Fruit fly (Drosophila melanogaster): ENCODE results near the gene Ent2.

Gene Ent2

dm6 chr2L:6546883-6547471, 15.1 kb upstream of the Ent2 start, which contains the start of gene eya:
TSS of gene eya (minus strand) at chr2L:6546976.
- no peak for TF ChIP-seq so (GFP tag; IDR thresholded peaks at IDR 0.05)
- TF ChIP-seq pan (optimal IDR thresholded peaks at IDR 0.05) = no peak
- no peak for TF ChIP-seq pan (GFP tag; optimal IDR thresholded peaks at IDR 0.05 in 1 of 2, IDR thresholded peaks at IDR 0.05 in 1 of 2)
- TF ChIP-seq CG1233 (GFP tag; optimal IDR thresholded peaks at IDR 0.05) = no peak
- no peak for TF ChIP-seq pros (GFP tag; optimal IDR thresholded peaks at IDR 0.05)
- TF ChIP-seq CG12744 (GFP tag; optimal IDR thresholded peaks at IDR 0.05) = no peak
- no peak for TF ChIP-seq slou (GFP tag; optimal IDR thresholded peaks at IDR 0.05)
- peak; percentile 96 for TF ChIP-seq trem (tag; optimal IDR thresholded peaks at IDR 0.05)
- no peak for TF ChIP-seq CG1647 (GFP tag; optimal IDR thresholded peaks at IDR 0.05)
- TF ChIP-seq CG14050 (GFP tag; IDR thresholded peaks at IDR 0.05) = no peak
- TF ChIP-seq dysf (GFP tag; IDR thresholded peaks at IDR 0.05) = no peak
- TF ChIP-seq TFAM (GFP tag; optimal IDR thresholded peaks at IDR 0.05) = no peak
- no peak for TF ChIP-seq dimm (GFP tag; IDR thresholded peaks at IDR 0.05)
- no peak for TF ChIP-seq CG1529 (GFP tag; optimal IDR thresholded peaks at IDR 0.05)
- TF ChIP-seq Jarid2 (GFP tag; optimal IDR thresholded peaks at IDR 0.05) = peak; percentile 34
- TF ChIP-seq danr (GFP tag; IDR thresholded peaks at IDR 0.05) = no peak
- no peak for TF ChIP-seq CG16779 (GFP tag; IDR thresholded peaks at IDR 0.05)
- peak; percentile 98 for TF ChIP-seq Nf-YB (GFP tag; optimal IDR thresholded peaks at IDR 0.05)
- no peak for TF ChIP-seq CG9215 (GFP tag; IDR thresholded peaks at IDR 0.05)
- TF ChIP-seq CG10267 (tag; optimal IDR thresholded peaks at IDR 0.05) = no peak
- no peak for TF ChIP-seq schlank (tag; optimal IDR thresholded peaks at IDR 0.05)
- no peak for TF ChIP-seq Sry-β (GFP tag; optimal IDR thresholded peaks at IDR 0.05)
- no peak for TF ChIP-seq crp (GFP tag; optimal IDR thresholded peaks at IDR 0.05)
- TF ChIP-seq CG11504 (tag; optimal IDR thresholded peaks at IDR 0.05) = no peak
- TF ChIP-seq CG17829 (tag; optimal IDR thresholded peaks at IDR 0.05) = no peak
- TF ChIP-seq CG12155 (GFP tag; optimal IDR thresholded peaks at IDR 0.05) = no peak
- no peak for TF ChIP-seq en (GFP tag; optimal IDR thresholded peaks at IDR 0.05)
- TF ChIP-seq hb (GFP tag; IDR thresholded peaks at IDR 0.05; ENCODE audit: partially characterized antibody) = no peak
- peak; percentile 96 for TF ChIP-seq Nf-YC (tag; optimal IDR thresholded peaks at IDR 0.05)
- no peak for TF ChIP-seq kay (GFP tag; optimal IDR thresholded peaks at IDR 0.05)
- TF ChIP-seq Bgb (GFP tag; IDR thresholded peaks at IDR 0.05; ENCODE audit: partially characterized antibody) = peak; percentile 12; the same call in 1 of the 2 replicates
- no peak for TF ChIP-seq CG5953 (GFP tag; IDR thresholded peaks at IDR 0.05)
- TF ChIP-seq Rx (GFP tag; IDR thresholded peaks at IDR 0.05) = no peak
- TF ChIP-seq CG2120 (GFP tag; optimal IDR thresholded peaks at IDR 0.05) = no peak
- no peak for TF ChIP-seq CG4820 (GFP tag; optimal IDR thresholded peaks at IDR 0.05)
- TF ChIP-seq run (tag; optimal IDR thresholded peaks at IDR 0.05) = no peak
- TF ChIP-seq bowl (GFP tag; IDR thresholded peaks at IDR 0.05) = no peak
- no peak for TF ChIP-seq CG14014 (GFP tag; IDR thresholded peaks at IDR 0.05)
- no peak for TF ChIP-seq Hr39 (optimal IDR thresholded peaks at IDR 0.05)
- TF ChIP-seq amos (GFP tag; IDR thresholded peaks at IDR 0.05; ENCODE audit: partially characterized antibody) = peak; percentile 12; the same call in 1 of the 2 replicates
- TF ChIP-seq CG31441 (GFP tag; IDR thresholded peaks at IDR 0.05) = no peak
- TF ChIP-seq ato (GFP tag; IDR thresholded peaks at IDR 0.05; ENCODE audit: partially characterized antibody) = no peak
- peak; percentile 68 for TF ChIP-seq Adf1 (GFP tag; IDR thresholded peaks at IDR 0.05)
- TF ChIP-seq Doc3 (GFP tag; IDR thresholded peaks at IDR 0.05; ENCODE audit: partially characterized antibody) = no peak
- no peak for TF ChIP-seq fd3F (GFP tag; optimal IDR thresholded peaks at IDR 0.05)
- no peak for TF ChIP-seq CG8944 (GFP tag; optimal IDR thresholded peaks at IDR 0.05)
- TF ChIP-seq Deaf1 (tag; optimal IDR thresholded peaks at IDR 0.05) = peak; percentile 69
- TF ChIP-seq dati (GFP tag; IDR thresholded peaks at IDR 0.05) = no peak
- TF ChIP-seq CG5180 (GFP tag; optimal IDR thresholded peaks at IDR 0.05) = no peak
- TF ChIP-seq esg (GFP tag; conservative IDR thresholded peaks at IDR 0.05) = no peak
- TF ChIP-seq MBD-R2 (GFP tag; IDR thresholded peaks at IDR 0.05) = no peak

Measured in whole organism, embryonic.